Fruit fly (Drosophila melanogaster) whole organism, prepupa: Measurements from ENCODE around the gene RpL27.

Source experiments
- CG10669 ChIP-seq: fragments of 200-800 bp; sonication (Bioruptor generic); optimal IDR thresholded peaks from 3 replicates; lab custom pipeline; 2018; ENCODE audit warnings: missing biosample characterization, mild to moderate bottlenecking, missing genetic modification characterization, moderate library complexity
- CG11762 ChIP-seq: fragments of 200-800 bp; sonication (Bioruptor generic); optimal IDR thresholded peaks from 3 replicates; lab custom pipeline; 2016; ENCODE audit warnings: missing biosample characterization, missing genetic modification characterization; ENCODE audit not compliant: insufficient read depth
- CG11902 ChIP-seq: fragments of 200-800 bp; sonication (Bioruptor generic); optimal IDR thresholded peaks from 3 replicates; lab custom pipeline; 2016; ENCODE audit warnings: missing biosample characterization, missing genetic modification characterization
- CG1621 ChIP-seq: fragments of 200-800 bp; sonication (Bioruptor generic); optimal IDR thresholded peaks from 3 replicates; lab custom pipeline; 2018; ENCODE audit warnings: missing biosample characterization, mild to moderate bottlenecking, missing genetic modification characterization
- CG16779 ChIP-seq: fragments of 200-800 bp; sonication (Bioruptor generic); optimal IDR thresholded peaks from 3 replicates; lab custom pipeline; 2017; ENCODE audit warnings: missing biosample characterization, mild to moderate bottlenecking, missing genetic modification characterization
- CG32006 ChIP-seq: fragments of 200-800 bp; sonication (Bioruptor generic); optimal IDR thresholded peaks from 3 replicates; lab custom pipeline; 2017; ENCODE audit warnings: missing biosample characterization, mild to moderate bottlenecking, missing genetic modification characterization
- CG34406 ChIP-seq: fragments of 200-800 bp; sonication (Bioruptor generic); optimal IDR thresholded peaks from 3 replicates; lab custom pipeline; 2016; ENCODE audit warnings: missing biosample characterization, missing genetic modification characterization
- CG3919 ChIP-seq: fragments of 200-800 bp; sonication (Bioruptor generic); optimal IDR thresholded peaks from 3 replicates; lab custom pipeline; 2016; ENCODE audit warnings: missing biosample characterization, missing genetic modification characterization
- CG6163 ChIP-seq: fragments of 200-800 bp; sonication (Bioruptor generic); IDR thresholded peaks from 3 replicates; pipeline ENCODE4 v1.3.6; 2022; ENCODE audit warnings: missing biosample characterization, missing genetic modification characterization
- CG6276 ChIP-seq: fragments of 200-800 bp; sonication (Bioruptor generic); optimal IDR thresholded peaks from 2 replicates; lab custom pipeline; 2017; ENCODE audit warnings: missing biosample characterization, mild to moderate bottlenecking, missing genetic modification characterization
- CG6808 ChIP-seq: fragments of 200-800 bp; sonication (Bioruptor generic); optimal IDR thresholded peaks from 3 replicates; lab custom pipeline; 2017; ENCODE audit warnings: missing biosample characterization, missing genetic modification characterization, mild to moderate bottlenecking, moderate library complexity, missing genetic modification reagents
- CG6854 ChIP-seq: fragments of 200-800 bp; sonication (Bioruptor generic); optimal IDR thresholded peaks from 2 replicates; lab custom pipeline; 2017; ENCODE audit warnings: missing biosample characterization, mild to moderate bottlenecking, missing genetic modification characterization
- CG7368 ChIP-seq: fragments of 200-800 bp; sonication (Bioruptor generic); optimal IDR thresholded peaks from 3 replicates; lab custom pipeline; 2016; ENCODE audit warnings: missing biosample characterization, missing genetic modification characterization
- CG8119 ChIP-seq: fragments of 200-800 bp; sonication (Bioruptor generic); IDR thresholded peaks from 3 replicates; pipeline ENCODE4 v1.3.6; 2022; ENCODE audit warnings: missing biosample characterization, missing genetic modification characterization
- CG8319 ChIP-seq: fragments of 200-800 bp; sonication (Bioruptor generic); optimal IDR thresholded peaks from 3 replicates; lab custom pipeline; 2016; ENCODE audit warnings: missing biosample characterization, missing genetic modification characterization
- CG9139 ChIP-seq: fragments of 200-800 bp; sonication (Bioruptor generic); optimal IDR thresholded peaks from 3 replicates; lab custom pipeline; 2017; ENCODE audit warnings: missing biosample characterization, mild to moderate bottlenecking, missing genetic modification characterization
- Eip78C ChIP-seq: fragments of 200-800 bp; sonication (Bioruptor generic); peaks from one replicate; lab custom pipeline; 2016; ENCODE audit warnings: missing biosample characterization, missing genetic modification characterization
- Ets21C ChIP-seq: fragments of 200-800 bp; sonication (Bioruptor generic); optimal IDR thresholded peaks from 3 replicates; lab custom pipeline; 2016; ENCODE audit warnings: missing biosample characterization, missing genetic modification characterization
- Ets96B ChIP-seq: fragments of 200-800 bp; optimal IDR thresholded peaks from 2 replicates; lab custom pipeline; 2019; ENCODE audit warnings: missing biosample characterization, mild to moderate bottlenecking, missing genetic modification characterization, moderate library complexity
- Hr39 ChIP-seq: fragments of 200-800 bp; sonication (Bioruptor generic); optimal IDR thresholded peaks from 2 replicates; lab custom pipeline; 2016; ENCODE audit warnings: missing biosample characterization, missing genetic modification characterization
- Hr4 ChIP-seq: fragments of 200-800 bp; sonication (Bioruptor generic); optimal IDR thresholded peaks from 3 replicates; lab custom pipeline; 2016; ENCODE audit warnings: missing biosample characterization, missing genetic modification characterization
- Lpt ChIP-seq: fragments of 200-800 bp; sonication (Bioruptor generic); optimal IDR thresholded peaks from 3 replicates; lab custom pipeline; 2016; ENCODE audit warnings: missing biosample characterization, missing genetic modification characterization
- Met ChIP-seq: fragments of 200-800 bp; sonication (Bioruptor generic); optimal IDR thresholded peaks from 3 replicates; lab custom pipeline; 2016; ENCODE audit warnings: missing biosample characterization, missing genetic modification characterization
- OdsH ChIP-seq: fragments of 200-800 bp; sonication (Bioruptor generic); optimal IDR thresholded peaks from 3 replicates; lab custom pipeline; 2016; ENCODE audit warnings: missing biosample characterization, missing genetic modification characterization
- Smox ChIP-seq: fragments of 200-800 bp; sonication (Bioruptor generic); optimal IDR thresholded peaks from 3 replicates; lab custom pipeline; 2016; ENCODE audit warnings: missing biosample characterization, missing genetic modification characterization
- Sox102F ChIP-seq: fragments of 200-800 bp; sonication (Bioruptor generic); optimal IDR thresholded peaks from 2 replicates; lab custom pipeline; 2016; ENCODE audit warnings: missing biosample characterization, mild to moderate bottlenecking, missing genetic modification characterization
- Sox14 ChIP-seq: fragments of 200-800 bp; sonication (Bioruptor generic); optimal IDR thresholded peaks from 3 replicates; lab custom pipeline; 2016; ENCODE audit warnings: missing biosample characterization, missing genetic modification characterization
- achi ChIP-seq: fragments of 200-800 bp; sonication (Bioruptor generic); optimal IDR thresholded peaks from 3 replicates; lab custom pipeline; 2016; ENCODE audit warnings: missing biosample characterization, missing genetic modification characterization
- acj6 ChIP-seq: fragments of 200-800 bp; sonication (Bioruptor generic); optimal IDR thresholded peaks from 3 replicates; lab custom pipeline; 2016; ENCODE audit warnings: missing biosample characterization, missing genetic modification characterization
- cyc ChIP-seq: fragments of 200-800 bp; sonication (Bioruptor generic); optimal IDR thresholded peaks from 3 replicates; lab custom pipeline; 2016; ENCODE audit warnings: missing biosample characterization, missing genetic modification characterization
- eg ChIP-seq: fragments of 200-800 bp; sonication (Bioruptor generic); IDR thresholded peaks from 3 replicates; pipeline ENCODE4 v1.3.6; 2022; ENCODE audit warnings: missing biosample characterization, missing genetic modification characterization
- esn ChIP-seq: fragments of 200-800 bp; sonication (Bioruptor generic); optimal IDR thresholded peaks from 2 replicates; lab custom pipeline; 2016; ENCODE audit warnings: missing biosample characterization, mild to moderate bottlenecking, missing genetic modification characterization, moderate library complexity
- fkh ChIP-seq: fragments of 200-800 bp; sonication (Bioruptor generic); optimal IDR thresholded peaks from 3 replicates; lab custom pipeline; 2017; ENCODE audit warnings: missing biosample characterization, mild to moderate bottlenecking, missing genetic modification characterization, moderate library complexity
- salr ChIP-seq, 2 experiments: fragments of 200-800 bp; sonication (Bioruptor generic); optimal IDR thresholded peaks; 3 replicates each; lab custom pipeline; 2016 to 2018; ENCODE audit warnings: missing biosample characterization in 2 of 2, missing genetic modification characterization in 2 of 2, mild to moderate bottlenecking in 1 of 2
- spab ChIP-seq: fragments of 200-800 bp; sonication (Bioruptor generic); optimal IDR thresholded peaks from 2 replicates; lab custom pipeline; 2017; ENCODE audit warnings: missing biosample characterization, mild to moderate bottlenecking, missing genetic modification characterization, missing genetic modification reagents
- ss ChIP-seq, 2 experiments: fragments of 200-800 bp; sonication (Bioruptor generic); optimal IDR thresholded peaks; 2 replicates in 1 of 2; 3 replicates in 1 of 2; lab custom pipeline; 2017 to 2018; ENCODE audit warnings: mild to moderate bottlenecking in 2 of 2, missing biosample characterization in 2 of 2, missing genetic modification characterization in 2 of 2, moderate library complexity in 1 of 2
- svp ChIP-seq: fragments of 200-800 bp; sonication (Bioruptor generic); peaks from one replicate; lab custom pipeline; 2016; ENCODE audit warnings: missing biosample characterization, missing genetic modification characterization
- topi ChIP-seq: fragments of 200-800 bp; sonication (Bioruptor generic); optimal IDR thresholded peaks from 3 replicates; lab custom pipeline; 2016; ENCODE audit warnings: missing biosample characterization, missing genetic modification characterization
- vri ChIP-seq: fragments of 200-800 bp; sonication (Bioruptor generic); optimal IDR thresholded peaks from 3 replicates; lab custom pipeline; 2016; ENCODE audit warnings: missing biosample characterization, mild to moderate bottlenecking, missing genetic modification characterization

Gene RpL27

DNA sequence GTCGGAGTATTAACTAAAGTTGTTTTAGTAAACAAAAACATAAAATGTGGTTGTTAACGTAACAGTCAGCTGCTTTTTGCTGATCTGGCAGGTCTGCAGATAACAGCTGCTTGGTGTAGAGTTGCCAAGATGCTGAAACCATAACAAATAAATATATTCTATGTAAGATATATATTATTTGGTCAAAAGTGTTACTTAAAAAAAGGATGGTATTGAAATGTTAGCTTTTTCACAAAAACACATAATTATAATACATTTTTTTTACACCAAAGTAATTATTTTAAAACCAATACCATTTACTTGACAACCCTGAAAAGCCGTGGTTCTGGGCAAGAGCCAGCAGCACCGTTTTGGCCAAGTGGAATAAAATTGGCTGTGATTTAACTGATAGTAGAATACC lies 4.3 kb downstream of the RpL27 start, which contains the start of the genes CG4743 and Idh3g (continued):
- peak; percentile 90 for TF ChIP-seq CG6854 (GFP tag; lab: Kevin White, UChicago)
- peak; percentile 87 to 90 for TF ChIP-seq salr (GFP tag; optimal IDR thresholded peaks at IDR 0.05; lab: Kevin White, UChicago)
- peak; percentile 96 for TF ChIP-seq achi
- peak; percentile 98 for TF ChIP-seq Eip78C
- TF ChIP-seq CG7368 (GFP tag; lab: Kevin White, UChicago): peak; percentile 89
- TF ChIP-seq CG11902 (GFP tag; lab: Kevin White, UChicago): peak; percentile 88
- peak; percentile 85 for TF ChIP-seq CG16779 (tag; lab: Kevin White, UChicago)
- TF ChIP-seq Sox102F: peak; percentile 93
- no peak for TF ChIP-seq CG6276 (GFP tag; lab: Kevin White, UChicago)
- TF ChIP-seq CG6163 (GFP tag; lab: Robert Waterston, UW): peak; percentile 96
- peak; percentile 97 for TF ChIP-seq acj6
- TF ChIP-seq CG34406 (GFP tag; lab: Kevin White, UChicago): peak; percentile 97
- TF ChIP-seq eg: peak; percentile 98
- peak; percentile 92 for TF ChIP-seq CG1621 (tag; lab: Kevin White, UChicago)

dm6 chr3R:25678489-25679082 lies 6.3 kb downstream of the RpL27 start, which contains the start of the genes CG4730 and CG5039:
CG4730 (minus strand) TSS chr3R:25678682.
CG5039 (plus strand) TSS chr3R:25678683.
- TF ChIP-seq Lpt (GFP tag; lab: Kevin White, UChicago) (no peak), vri (GFP tag; lab: Kevin White, UChicago) (peak; percentile 32), fkh (GFP tag; lab: Kevin White, UChicago) (peak; percentile 83), CG32006 (GFP tag; lab: Kevin White, UChicago) (no peak)

DNA sequence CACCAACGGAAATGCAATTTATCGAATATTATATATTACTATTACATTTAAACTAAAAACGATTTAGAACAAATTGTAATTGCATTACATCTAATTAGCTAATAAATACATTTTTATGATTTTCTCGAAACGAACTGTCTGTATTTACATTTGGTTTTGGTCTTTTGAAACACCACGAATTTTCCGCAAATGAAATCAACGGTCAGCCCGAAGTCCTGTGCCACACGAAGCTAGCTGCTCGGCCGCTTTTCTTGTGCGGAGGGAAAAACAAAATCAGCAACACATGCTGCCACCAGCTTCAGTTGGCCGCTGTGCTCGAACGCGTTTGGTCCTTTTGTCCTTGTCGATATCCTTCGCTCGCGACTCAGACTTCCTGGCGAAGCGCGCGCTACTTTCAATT lies 19.3 kb downstream of the RpL27 start, which contains the start of gene Lgr3:
Gene Lgr3 (plus strand): TSS at position 301 of the 400 bp plus-strand sequence.
- TF ChIP-seq svp: no peak
- TF ChIP-seq CG3919 (GFP tag; lab: Kevin White, UChicago): no peak
- TF ChIP-seq OdsH (GFP tag; lab: Kevin White, UChicago): no peak
- no peak for TF ChIP-seq CG34406 (GFP tag; lab: Kevin White, UChicago)
- TF ChIP-seq Sox102F: no peak
- TF ChIP-seq esn: no peak
- no peak for TF ChIP-seq Hr39 (GFP tag; lab: Kevin White, UChicago)
- TF ChIP-seq Sox14 (GFP tag; lab: Kevin White, UChicago): no peak
- no peak for TF ChIP-seq vri (GFP tag; lab: Kevin White, UChicago)
- no peak for TF ChIP-seq CG6808 (GFP tag; lab: Kevin White, UChicago)
- no peak for TF ChIP-seq CG1621 (tag; lab: Kevin White, UChicago)
- TF ChIP-seq achi: no peak
- TF ChIP-seq CG9139 (GFP tag; lab: Kevin White, UChicago): no peak
- TF ChIP-seq CG11902 (GFP tag; lab: Kevin White, UChicago): no peak

DNA sequence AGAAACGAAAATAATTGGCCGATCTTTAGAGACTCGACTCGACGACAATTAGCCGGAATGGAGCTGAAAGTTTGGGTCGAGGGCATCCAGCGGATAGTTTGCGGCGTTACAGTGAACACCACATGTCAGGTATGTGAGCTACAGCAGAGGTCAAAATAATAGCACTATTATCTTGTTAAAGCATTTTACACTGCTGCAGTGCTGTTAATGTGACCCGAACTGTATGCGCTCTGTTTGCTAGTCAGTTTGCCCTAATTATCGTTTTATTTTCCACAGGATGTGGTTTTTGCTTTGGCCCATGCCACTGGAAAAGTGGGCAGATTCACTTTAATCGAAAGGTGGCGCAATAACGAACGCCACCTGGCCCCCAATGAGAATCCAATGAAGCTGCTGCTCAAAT lies 22.5 kb downstream of the RpL27 start:
- TF ChIP-seq Hr4 (GFP tag; lab: Kevin White, UChicago) (peak; percentile 12), CG11762 (GFP tag; lab: Kevin White, UChicago) (no peak), ss (GFP tag; optimal IDR thresholded peaks at IDR 0.05; lab: Kevin White, UChicago) (no peak), eg (0 out of 3 replicates have a peak, but pooled peaks have one; percentile 11), Met (GFP tag; lab: Kevin White, UChicago) (no peak), spab (GFP tag; lab: Kevin White, UChicago) (no peak)
- TF ChIP-seq, all 60 proteins: peak for 2

DNA sequence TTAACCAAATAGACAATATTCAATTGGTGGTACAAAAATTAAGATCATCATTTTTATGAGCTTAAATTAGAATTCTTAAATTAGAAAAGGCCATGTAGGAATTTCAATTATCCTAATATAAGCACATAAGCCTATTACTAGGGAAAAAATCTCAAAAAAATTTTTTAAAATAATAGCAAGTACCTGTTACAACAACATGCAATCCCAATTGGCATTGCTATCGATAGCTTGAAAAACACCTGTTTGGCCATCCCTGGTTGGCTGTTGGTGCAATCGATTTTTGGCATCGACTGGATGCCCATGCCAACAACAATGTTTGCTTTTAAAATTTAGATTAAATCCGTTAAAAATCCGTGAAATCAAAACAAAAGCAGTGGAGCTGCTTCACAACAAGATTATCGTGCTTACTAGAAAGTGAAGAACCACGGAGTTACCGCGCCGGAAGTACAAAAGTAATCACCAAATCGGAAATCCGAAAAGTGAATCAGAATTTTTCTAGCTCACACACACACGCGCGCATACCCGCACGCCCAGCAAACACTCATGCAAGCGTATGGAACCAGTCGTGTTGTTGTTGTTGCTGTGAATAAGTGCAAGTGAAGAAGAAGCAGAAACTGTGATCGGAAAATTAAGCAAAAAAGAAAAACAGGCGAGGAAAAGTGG lies 23.2 kb downstream of the RpL27 start, which contains the start of gene RASSF8:
Gene RASSF8 (plus strand): TSS at position 265 of the 663 bp plus-strand sequence.
- TF ChIP-seq CG34406 (GFP tag; lab: Kevin White, UChicago) (no peak), CG16779 (tag; lab: Kevin White, UChicago) (no peak), CG3919 (GFP tag; lab: Kevin White, UChicago) (no peak), CG11762 (GFP tag; lab: Kevin White, UChicago) (peak; percentile 1), Ets96B (tag; lab: Kevin White, UChicago) (no peak), salr (GFP tag; optimal IDR thresholded peaks at IDR 0.05; lab: Kevin White, UChicago) (no peak), CG8319 (GFP tag; lab: Kevin White, UChicago) (no peak), Lpt (GFP tag; lab: Kevin White, UChicago) (no peak), Ets21C (peak; percentile 23), CG10669 (GFP tag; lab: Kevin White, UChicago) (no peak), Smox (GFP tag; lab: Kevin White, UChicago) (peak; percentile 31), topi (no peak), cyc (GFP tag; lab: Kevin White, UChicago) (no peak), CG9139 (GFP tag; lab: Kevin White, UChicago) (no peak), CG11902 (GFP tag; lab: Kevin White, UChicago) (no peak), Sox14 (GFP tag; lab: Kevin White, UChicago) (no peak), achi (peak; percentile 19), CG8119 (GFP tag; lab: Robert Waterston, UW) (peak; percentile 25; the same call in 1 of the 3 replicates), Hr4 (GFP tag; lab: Kevin White, UChicago) (peak; percentile 25)
